Worm (Caenorhabditis elegans) whole organism, L4 larva: ENCODE measurements around the gene D1022.3.

Experiments used
- Y105C5A.15 ChIP-seq: fragments of 200-800 bp; sonication (Bioruptor generic); IDR thresholded peaks from 2 replicates; pipeline ENCODE4 v1.3.6; 2022; ENCODE audit warnings: missing genetic modification characterization, missing compliant biosample characterization
- Y5F2A.4 ChIP-seq: fragments of 200-800 bp; sonication (Bioruptor generic); optimal IDR thresholded peaks from 2 replicates; lab custom pipeline; 2018; ENCODE audit warnings: mild to moderate bottlenecking, missing genetic modification characterization, missing compliant biosample characterization
- ZK337.2 ChIP-seq: fragments of 200-800 bp; sonication (Bioruptor generic); IDR thresholded peaks from 2 replicates; pipeline ENCODE4 v1.3.6; 2022; ENCODE audit warnings: missing genetic modification reagents, missing genetic modification characterization, missing compliant biosample characterization
- arid-1 ChIP-seq: fragments of 200-800 bp; sonication (Bioruptor generic); conservative IDR thresholded peaks from 2 replicates; pipeline ENCODE4 v1.3.6; 2022; ENCODE audit warnings: missing genetic modification reagents, missing genetic modification characterization, missing compliant biosample characterization
- attf-4 ChIP-seq: sonication (generic microtip); optimal IDR thresholded peaks from 3 replicates; lab custom pipeline; 2017; ENCODE audit warnings: missing biosample characterization, missing genetic modification characterization
- ceh-20 ChIP-seq: fragments of 200-800 bp; sonication (Bioruptor generic); IDR thresholded peaks from 2 replicates; pipeline ENCODE4 v1.3.6; 2022; ENCODE audit warnings: missing genetic modification reagents, missing genetic modification characterization, missing compliant biosample characterization
- ceh-28 ChIP-seq: fragments of 150-350 bp; optimal IDR thresholded peaks from 2 replicates; lab custom pipeline; 2014; ENCODE audit warnings: missing biosample characterization, missing genetic modification reagents, missing genetic modification characterization
- daf-16 ChIP-seq, 3 experiments: sonication (generic microtip); optimal IDR thresholded peaks; 2 replicates each; lab custom pipeline; 2016 to 2017; ENCODE audit warnings: missing genetic modification characterization in 3 of 3, missing genetic modification reagents in 3 of 3, mild to moderate bottlenecking in 2 of 3, missing compliant biosample characterization in 2 of 3, missing biosample characterization in 1 of 3, moderate library complexity in 1 of 3
- daf-19 ChIP-seq: fragments of 200-800 bp; sonication (Bioruptor generic); conservative IDR thresholded peaks from 2 replicates; pipeline ENCODE4 v1.3.6; 2022; ENCODE audit warnings: missing genetic modification characterization, missing compliant biosample characterization
- dmd-8 ChIP-seq: fragments of 200-800 bp; sonication (Bioruptor generic); IDR thresholded peaks from 2 replicates; pipeline ENCODE4 v1.3.6; 2022; ENCODE audit warnings: missing genetic modification characterization, missing compliant biosample characterization
- dmd-9 ChIP-seq: fragments of 200-800 bp; sonication (Bioruptor generic); IDR thresholded peaks from 2 replicates; pipeline ENCODE4 v1.3.6; 2022; ENCODE audit warnings: missing genetic modification reagents, missing genetic modification characterization, missing compliant biosample characterization
- hlh-11 ChIP-seq: fragments of 200-800 bp; sonication (Bioruptor generic); optimal IDR thresholded peaks from 2 replicates; lab custom pipeline; 2018; ENCODE audit warnings: mild to moderate bottlenecking, missing genetic modification characterization, missing compliant biosample characterization
- hlh-30 ChIP-seq: sonication (generic microtip); optimal IDR thresholded peaks from 2 replicates; lab custom pipeline; 2017; ENCODE audit warnings: antibody characterized with exemption, mild to moderate bottlenecking, missing genetic modification characterization, missing compliant biosample characterization; ENCODE audit not compliant: insufficient read depth
- lim-7 ChIP-seq: fragments of 200-800 bp; sonication (Bioruptor generic); IDR thresholded peaks from 2 replicates; pipeline ENCODE4 v1.3.6; 2022; ENCODE audit warnings: missing genetic modification characterization, missing compliant biosample characterization
- madf-5 ChIP-seq, 2 experiments: fragments of 200-800 bp; sonication (Bioruptor generic); IDR thresholded peaks; 2 replicates each; pipeline ENCODE4 v1.3.6; 2022; ENCODE audit warnings: missing compliant biosample characterization in 2 of 2, missing genetic modification characterization in 2 of 2
- mes-2 ChIP-seq: sonication (generic microtip); optimal IDR thresholded peaks from 2 replicates; lab custom pipeline; 2016; ENCODE audit warnings: missing genotype, mild to moderate bottlenecking, missing genetic modification characterization, missing compliant biosample characterization; ENCODE audit not compliant: poor library complexity, severe bottlenecking
- nhr-11 ChIP-seq: fragments of 150-350 bp; optimal IDR thresholded peaks from 2 replicates; lab custom pipeline; 2014; ENCODE audit warnings: missing biosample characterization, missing genetic modification characterization
- nhr-25 ChIP-seq: sonication (generic microtip); optimal IDR thresholded peaks from 2 replicates; lab custom pipeline; 2017; ENCODE audit warnings: missing genetic modification characterization, mild to moderate bottlenecking, missing compliant biosample characterization, antibody characterized with exemption, moderate library complexity, borderline replicate concordance; ENCODE audit not compliant: insufficient read depth
- nhr-28 ChIP-seq: fragments of 150-350 bp; optimal IDR thresholded peaks from 2 replicates; lab custom pipeline; 2014; ENCODE audit warnings: missing biosample characterization, missing genetic modification characterization
- nhr-48 ChIP-seq: sonication (generic microtip); optimal IDR thresholded peaks from 2 replicates; lab custom pipeline; 2016; ENCODE audit warnings: mild to moderate bottlenecking, missing genetic modification characterization, missing compliant biosample characterization
- nhr-6 ChIP-seq: fragments of 150-350 bp; optimal IDR thresholded peaks from 2 replicates; lab custom pipeline; 2014; ENCODE audit warnings: missing biosample characterization, missing genetic modification characterization
- nhr-77 ChIP-seq: fragments of 150-350 bp; optimal IDR thresholded peaks from 2 replicates; lab custom pipeline; 2014; ENCODE audit warnings: missing biosample characterization, missing genetic modification characterization
- pha-4 ChIP-seq, 2 experiments: fragments of 150-350 bp in 1 of 2; fragments of 200-800 bp in 1 of 2; sonication (Bioruptor generic) in 1 of 2; IDR thresholded peaks in 1 of 2; optimal IDR thresholded peaks in 1 of 2; 2 replicates each; pipeline versions ENCODE4 v1.3.6 to Lab custom; 2014 to 2022; ENCODE audit warnings: missing genetic modification characterization in 2 of 2, missing genetic modification reagents in 2 of 2, missing biosample characterization in 1 of 2, missing compliant biosample characterization in 1 of 2
- pqm-1 ChIP-seq: sonication (generic microtip); optimal IDR thresholded peaks from 2 replicates; lab custom pipeline; 2017; ENCODE audit warnings: missing biosample characterization, missing genetic modification characterization
- snpc-1.2 ChIP-seq: fragments of 200-800 bp; sonication (Bioruptor generic); IDR thresholded peaks from 2 replicates; pipeline ENCODE4 v1.3.6; 2022; ENCODE audit warnings: missing genetic modification reagents, missing genetic modification characterization, missing compliant biosample characterization
- unc-39 ChIP-seq: sonication (generic microtip); optimal IDR thresholded peaks from 2 replicates; lab custom pipeline; 2017; ENCODE audit warnings: missing biosample characterization, missing genetic modification characterization
- unc-62 ChIP-seq, 3 experiments: fragments of 150-350 bp in 1 of 3; sonication (generic microtip); optimal IDR thresholded peaks in 2 of 3; peaks in 1 of 3; 1 replicate in 1 of 3; 2 replicates in 2 of 3; lab custom pipeline; 2014 to 2017; ENCODE audit warnings: missing biosample characterization in 3 of 3, missing genetic modification characterization in 3 of 3, missing genetic modification reagents in 3 of 3, missing genotype in 1 of 3
- zfp-2 ChIP-seq: sonication (generic microtip); optimal IDR thresholded peaks from 2 replicates; lab custom pipeline; 2016; ENCODE audit warnings: mild to moderate bottlenecking, missing genetic modification characterization, missing compliant biosample characterization
- zip-11 ChIP-seq: fragments of 200-800 bp; sonication (Bioruptor generic); IDR thresholded peaks from 2 replicates; pipeline ENCODE4 v1.3.6; 2022; ENCODE audit warnings: missing genetic modification characterization, missing compliant biosample characterization

Gene D1022.3

ce11 chrII:7456184-7456583 is at the start of gene D1022.3:
Gene D1022.3, minus strand, starts transcription at chrII:7456284.
- TF ChIP-seq mes-2 (tag; lab: Kevin White, UChicago) (no peak), lim-7 (GFP tag; lab: Robert Waterston, UW) (no peak), dmd-8 (no peak), nhr-11 (tag; lab: Kevin White, UChicago) (no peak), unc-62 (GFP tag; optimal IDR thresholded peaks at IDR 0.05 in 1 of 2; lab: Kevin White, UChicago) (peak in 1 of 2 experiments; percentile 29), unc-62 (tag; optimal IDR thresholded peaks at IDR 0.05; lab: Kevin White, UChicago) (no peak), pha-4 (GFP tag; IDR thresholded peaks at IDR 0.05; lab: Robert Waterston, UW) (no peak), pha-4 (tag; optimal IDR thresholded peaks at IDR 0.05; lab: Kevin White, UChicago) (no peak), Y105C5A.15 (no peak), snpc-1.2 (GFP tag; lab: Robert Waterston, UW) (no peak), nhr-28 (tag; lab: Kevin White, UChicago) (peak; percentile 58), nhr-25 (tag; lab: Kevin White, UChicago) (no peak), hlh-11 (tag; lab: Kevin White, UChicago) (no peak), Y5F2A.4 (GFP tag; lab: Kevin White, UChicago) (no peak)
- TF ChIP-seq, all 104 proteins: peak for 2

- no peak for TF ChIP-seq nhr-25 (tag; lab: Kevin White, UChicago)
- TF ChIP-seq nhr-77, result no peak
- TF ChIP-seq attf-4 (tag; lab: Kevin White, UChicago), result no peak
- TF ChIP-seq arid-1 (GFP tag; lab: Robert Waterston, UW), result no peak
- TF ChIP-seq nhr-11 (tag; lab: Kevin White, UChicago), result no peak
- no peak for TF ChIP-seq ceh-28
- TF ChIP-seq dmd-9 (GFP tag; lab: Robert Waterston, UW), result no peak
- TF ChIP-seq ceh-20 (GFP tag; lab: Robert Waterston, UW), result no peak
- no peak for TF ChIP-seq ZK337.2 (GFP tag; lab: Robert Waterston, UW)
- no peak for TF ChIP-seq Y105C5A.15
- TF ChIP-seq daf-16 (GFP tag; optimal IDR thresholded peaks at IDR 0.05; lab: Kevin White, UChicago), result no peak
- TF ChIP-seq daf-16 (tag; optimal IDR thresholded peaks at IDR 0.05; lab: Kevin White, UChicago), result no peak
- no peak for TF ChIP-seq nhr-6 (tag; lab: Kevin White, UChicago)
- no peak for TF ChIP-seq daf-19
Observed at ce11 chrII:7505005-7505404, 48.9 kb upstream of the D1022.3 start, which contains the start of gene C28F5.1. Gene C28F5.1, plus strand, starts transcription at chrII:7505305.

- TF ChIP-seq madf-5 (GFP tag; IDR thresholded peaks at IDR 0.05; lab: Robert Waterston, UW), result no peak
- no peak for TF ChIP-seq unc-39
- TF ChIP-seq, all 104 proteins: peak for 0
Observed at ce11 chrII:7499390-7499789, 43.3 kb upstream of the D1022.3 start, which contains the start of gene srab-14. Gene srab-14, minus strand, starts transcription at chrII:7499490.

ce11 chrII:7496070-7496469 is 40.0 kb upstream of the D1022.3 start, which contains the start of gene spi-1:
Gene spi-1, plus strand, starts transcription at chrII:7496247.
- TF ChIP-seq unc-62 (GFP tag; optimal IDR thresholded peaks at IDR 0.05 in 1 of 2; lab: Kevin White, UChicago) (peak in 1 of 2 experiments; percentile 85), unc-62 (tag; optimal IDR thresholded peaks at IDR 0.05; lab: Kevin White, UChicago) (no peak), hlh-30 (tag; lab: Kevin White, UChicago) (peak; percentile 42), zip-11 (GFP tag; lab: Robert Waterston, UW) (no peak), zfp-2 (tag; lab: Kevin White, UChicago) (no peak)
- TF ChIP-seq, all 104 proteins: peak for 2

ce11 chrII:7494155-7494554 is 38.1 kb upstream of the D1022.3 start, which contains the start of gene R10H1.1:
Gene R10H1.1, plus strand, starts transcription at chrII:7494455.
- TF ChIP-seq pqm-1 (tag; lab: Kevin White, UChicago), result peak; percentile 63
- TF ChIP-seq nhr-28 (tag; lab: Kevin White, UChicago), result peak; percentile 42
- TF ChIP-seq nhr-48, result no peak
- TF ChIP-seq Y5F2A.4 (GFP tag; lab: Kevin White, UChicago), result no peak
